Worm (Caenorhabditis elegans) whole organism, L3 larva: ENCODE results near the gene C33G3.4.

Source experiments
- ceh-28 ChIP-seq: fragments of 150-350 bp; optimal IDR thresholded peaks from 2 replicates; lab custom pipeline; 2014; ENCODE audit warnings: missing biosample characterization, missing genetic modification reagents, missing genetic modification characterization
- elt-3 ChIP-seq, 3 experiments: fragments of 150-350 bp in 1 of 3; sonication (generic microtip) in 2 of 3; optimal IDR thresholded peaks; 2 replicates in 2 of 3; 4 replicates in 1 of 3; lab custom pipeline; 2014 to 2017; ENCODE audit warnings: missing biosample characterization in 3 of 3, missing genetic modification characterization in 3 of 3
- nhr-12 ChIP-seq: fragments of 150-350 bp; optimal IDR thresholded peaks from 2 replicates; lab custom pipeline; 2014; ENCODE audit warnings: missing biosample characterization, missing genetic modification characterization

DNA sequence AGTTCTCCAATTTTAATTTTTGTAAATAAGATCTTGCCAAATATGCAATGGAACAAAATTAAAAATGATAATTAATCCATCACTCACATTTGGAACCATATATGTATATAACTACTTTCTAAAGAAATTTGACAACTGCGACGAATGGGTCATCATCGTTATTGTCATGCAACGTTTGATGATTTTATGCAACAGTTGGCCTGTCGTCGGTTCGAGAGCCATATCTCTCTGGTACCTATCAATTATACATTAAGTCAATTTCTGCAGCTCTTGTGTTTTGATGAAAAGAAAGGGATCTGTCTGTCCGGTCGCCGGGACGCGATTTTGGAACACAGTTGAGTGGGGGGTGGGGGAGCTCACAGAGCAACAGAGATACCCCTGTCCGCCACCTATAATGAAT lies 31.7 kb upstream of the C33G3.4 start:
- TF ChIP-seq ceh-28 (tag; lab: Kevin White, UChicago) (no peak), elt-3 (tag; optimal IDR thresholded peaks at IDR 0.05; lab: Kevin White, UChicago) (no peak), nhr-12 (no peak)
